Worm (Caenorhabditis elegans) whole organism, L2 larva: ENCODE results near the gene F32D8.4.

Experiments used
- C34F6.9 ChIP-seq: fragments of 150-350 bp; optimal IDR thresholded peaks from 2 replicates; lab custom pipeline; 2014; ENCODE audit warnings: missing biosample characterization, missing genetic modification characterization
- F13H6.1 ChIP-seq: sonication (generic microtip); optimal IDR thresholded peaks from 2 replicates; lab custom pipeline; 2016; ENCODE audit warnings: missing genetic modification characterization, missing compliant biosample characterization
- R02D3.7 ChIP-seq: fragments of 150-350 bp; optimal IDR thresholded peaks from 2 replicates; lab custom pipeline; 2014; ENCODE audit warnings: missing biosample characterization, missing genetic modification characterization
- Y55F3AM.14 ChIP-seq: fragments of 200-800 bp; sonication (Bioruptor generic); optimal IDR thresholded peaks from 2 replicates; lab custom pipeline; 2018; ENCODE audit warnings: mild to moderate bottlenecking, missing genetic modification characterization, missing compliant biosample characterization
- ZK546.5 ChIP-seq: sonication (generic microtip); optimal IDR thresholded peaks from 2 replicates; lab custom pipeline; 2017; ENCODE audit warnings: missing biosample characterization, missing genetic modification characterization
- ama-1 ChIP-seq: fragments of 150-350 bp; optimal IDR thresholded peaks from 2 replicates; lab custom pipeline; 2018; ENCODE audit warnings: inconsistent platforms
- blmp-1 ChIP-seq: sonication (generic microtip); optimal IDR thresholded peaks from 2 replicates; lab custom pipeline; 2017; ENCODE audit warnings: missing genetic modification characterization, mild to moderate bottlenecking, missing compliant biosample characterization, antibody characterized with exemption, moderate library complexity; ENCODE audit not compliant: insufficient read depth
- crh-2 ChIP-seq: sonication (generic microtip); optimal IDR thresholded peaks from 2 replicates; lab custom pipeline; 2017; ENCODE audit warnings: missing biosample characterization, missing genetic modification characterization
- dmd-4 ChIP-seq: sonication (generic microtip); optimal IDR thresholded peaks from 2 replicates; lab custom pipeline; 2017; ENCODE audit warnings: missing biosample characterization, missing genetic modification characterization
- egl-27 ChIP-seq: sonication (generic microtip); optimal IDR thresholded peaks from 3 replicates; lab custom pipeline; 2017; ENCODE audit warnings: missing biosample characterization, missing genetic modification reagents, missing genetic modification characterization
- elt-1 ChIP-seq: fragments of 150-350 bp; optimal IDR thresholded peaks from 2 replicates; lab custom pipeline; 2014; ENCODE audit warnings: missing biosample characterization, missing genetic modification characterization
- elt-3 ChIP-seq: sonication (generic microtip); optimal IDR thresholded peaks from 2 replicates; lab custom pipeline; 2017; ENCODE audit warnings: missing biosample characterization, missing genetic modification characterization
- fos-1 ChIP-seq: fragments of 150-350 bp; optimal IDR thresholded peaks from 2 replicates; lab custom pipeline; 2014; ENCODE audit warnings: missing biosample characterization, missing genetic modification characterization
- gmeb-1 ChIP-seq: fragments of 150-350 bp; optimal IDR thresholded peaks from 2 replicates; lab custom pipeline; 2014; ENCODE audit warnings: missing biosample characterization, missing genetic modification characterization
- lin-11 ChIP-seq: fragments of 150-350 bp; sonication (generic microtip); optimal IDR thresholded peaks from 2 replicates; lab custom pipeline; 2014; ENCODE audit warnings: missing biosample characterization, missing genetic modification characterization, inconsistent platforms, mixed read lengths
- lin-39 ChIP-seq: fragments of 150-350 bp; optimal IDR thresholded peaks from 2 replicates; lab custom pipeline; 2014; ENCODE audit warnings: missing biosample characterization, missing genetic modification reagents, missing genetic modification characterization
- lsy-2 ChIP-seq, 2 experiments: fragments of 150-350 bp in 1 of 2; sonication (generic microtip) in 1 of 2; optimal IDR thresholded peaks; 2 replicates each; lab custom pipeline; 2014 to 2017; ENCODE audit warnings: missing biosample characterization in 2 of 2, missing genetic modification characterization in 2 of 2
- mab-5 ChIP-seq: fragments of 150-350 bp; optimal IDR thresholded peaks from 2 replicates; lab custom pipeline; 2014; ENCODE audit warnings: missing biosample characterization, missing genetic modification characterization
- mbf-1 ChIP-seq: sonication (generic microtip); optimal IDR thresholded peaks from 2 replicates; lab custom pipeline; 2017; ENCODE audit warnings: missing biosample characterization, missing genetic modification characterization
- nhr-10 ChIP-seq: sonication (generic microtip); optimal IDR thresholded peaks from 2 replicates; lab custom pipeline; 2017; ENCODE audit warnings: missing biosample characterization, missing genetic modification characterization
- nhr-11 ChIP-seq: fragments of 150-350 bp; optimal IDR thresholded peaks from 2 replicates; lab custom pipeline; 2014; ENCODE audit warnings: missing biosample characterization, missing genetic modification characterization
- nhr-21 ChIP-seq: fragments of 150-350 bp; optimal IDR thresholded peaks from 2 replicates; lab custom pipeline; 2014; ENCODE audit warnings: missing biosample characterization, missing genetic modification characterization
- nhr-25 ChIP-seq: fragments of 150-350 bp; sonication (generic microtip); optimal IDR thresholded peaks from 3 replicates; lab custom pipeline; 2014; ENCODE audit warnings: missing biosample characterization, missing genetic modification characterization
- nhr-6 ChIP-seq: fragments of 150-350 bp; optimal IDR thresholded peaks from 2 replicates; lab custom pipeline; 2014; ENCODE audit warnings: missing biosample characterization, missing genetic modification characterization
- nhr-77 ChIP-seq: fragments of 150-350 bp; optimal IDR thresholded peaks from 2 replicates; lab custom pipeline; 2014; ENCODE audit warnings: missing biosample characterization, missing genetic modification characterization
- peb-1 ChIP-seq: fragments of 150-350 bp; optimal IDR thresholded peaks from 2 replicates; lab custom pipeline; 2014; ENCODE audit warnings: missing biosample characterization, missing genetic modification characterization
- sem-4 ChIP-seq: fragments of 150-350 bp; optimal IDR thresholded peaks from 2 replicates; lab custom pipeline; 2014; ENCODE audit warnings: missing biosample characterization, missing genetic modification reagents, missing genetic modification characterization
- skn-1 ChIP-seq: sonication (generic microtip); optimal IDR thresholded peaks from 2 replicates; lab custom pipeline; 2017; ENCODE audit warnings: missing biosample characterization, missing genetic modification characterization
- sma-3 ChIP-seq: sonication (generic microtip); optimal IDR thresholded peaks from 2 replicates; lab custom pipeline; 2016; ENCODE audit warnings: missing genetic modification reagents, missing genetic modification characterization, missing compliant biosample characterization
- sma-9 ChIP-seq, 2 experiments: fragments of 150-350 bp in 1 of 2; sonication (generic microtip) in 1 of 2; optimal IDR thresholded peaks; 2 replicates each; lab custom pipeline; 2014 to 2016; ENCODE audit warnings: missing genetic modification characterization in 2 of 2, mild to moderate bottlenecking in 1 of 2, missing biosample characterization in 1 of 2, missing compliant biosample characterization in 1 of 2, missing genetic modification reagents in 1 of 2, moderate library complexity in 1 of 2
- snpc-4 ChIP-seq: fragments of 150-350 bp; optimal IDR thresholded peaks from 2 replicates; lab custom pipeline; 2014; ENCODE audit warnings: missing biosample characterization, missing genetic modification characterization
- unc-39 ChIP-seq: fragments of 150-350 bp; optimal IDR thresholded peaks from 2 replicates; lab custom pipeline; 2014; ENCODE audit warnings: missing biosample characterization, missing genetic modification characterization
- unc-55 ChIP-seq: fragments of 150-350 bp; sonication (generic microtip); optimal IDR thresholded peaks from 3 replicates; lab custom pipeline; 2014; ENCODE audit warnings: missing biosample characterization, missing genetic modification reagents, missing genetic modification characterization
- ztf-1 ChIP-seq: fragments of 200-800 bp; sonication (Bioruptor generic); conservative IDR thresholded peaks from 2 replicates; pipeline ENCODE4 v1.3.6; 2022; ENCODE audit warnings: missing genetic modification characterization, missing compliant biosample characterization
- ztf-11 ChIP-seq: sonication (generic microtip); optimal IDR thresholded peaks from 2 replicates; lab custom pipeline; 2017; ENCODE audit warnings: missing biosample characterization, missing genetic modification characterization
- ztf-4 ChIP-seq: fragments of 150-350 bp; optimal IDR thresholded peaks from 2 replicates; lab custom pipeline; 2014; ENCODE audit warnings: missing biosample characterization, missing genetic modification characterization

The F32D8.4 gene

ce11 chrV:10893510-10894128 is at the start of gene F32D8.4:
TSS of gene F32D8.4 (minus strand) at chrV:10893560.
- TF ChIP-seq C34F6.9 (tag; lab: Kevin White, UChicago) (no peak), elt-1 (tag; lab: Kevin White, UChicago) (no peak), mbf-1 (tag; lab: Kevin White, UChicago) (no peak), egl-27 (tag; lab: Kevin White, UChicago) (no peak), ztf-4 (tag; lab: Kevin White, UChicago) (no peak), skn-1 (tag; lab: Kevin White, UChicago) (no peak), Y55F3AM.14 (no peak), nhr-11 (tag; lab: Kevin White, UChicago) (no peak), crh-2 (tag; lab: Kevin White, UChicago) (no peak), R02D3.7 (no peak), sma-9 (GFP tag; optimal IDR thresholded peaks at IDR 0.05; lab: Kevin White, UChicago) (no peak), sma-9 (tag; optimal IDR thresholded peaks at IDR 0.05; lab: Kevin White, UChicago) (no peak), peb-1 (tag; lab: Kevin White, UChicago) (no peak), blmp-1 (no peak), fos-1 (tag; lab: Kevin White, UChicago) (no peak), nhr-21 (tag; lab: Kevin White, UChicago) (no peak), F13H6.1 (tag; lab: Kevin White, UChicago) (no peak), unc-39 (tag; lab: Kevin White, UChicago) (no peak), unc-55 (GFP tag; lab: Kevin White, UChicago) (no peak), ZK546.5 (tag; lab: Kevin White, UChicago) (no peak)

- TF ChIP-seq F13H6.1 (tag; lab: Kevin White, UChicago), result no peak
- TF ChIP-seq nhr-25 (tag; lab: Kevin White, UChicago), result no peak
- TF ChIP-seq snpc-4, result no peak
- TF ChIP-seq nhr-77 (tag; lab: Kevin White, UChicago), result no peak
- no peak for TF ChIP-seq egl-27 (tag; lab: Kevin White, UChicago)
- TF ChIP-seq R02D3.7, result no peak
- no peak for TF ChIP-seq lin-39 (tag; lab: Kevin White, UChicago)
- TF ChIP-seq sem-4 (tag; lab: Kevin White, UChicago), result no peak
- no peak for TF ChIP-seq elt-3 (tag; lab: Kevin White, UChicago)
- TF ChIP-seq mab-5 (tag; lab: Kevin White, UChicago), result no peak
- no peak for TF ChIP-seq gmeb-1 (tag; lab: Kevin White, UChicago)
- TF ChIP-seq ztf-1 (GFP tag; lab: Robert Waterston, UW), result no peak
- TF ChIP-seq sma-3 (GFP tag; lab: Kevin White, UChicago), result no peak
- TF ChIP-seq lin-11 (tag; lab: Kevin White, UChicago), result no peak
- TF ChIP-seq nhr-21 (tag; lab: Kevin White, UChicago), result no peak
- no peak for TF ChIP-seq fos-1 (tag; lab: Kevin White, UChicago)
- TF ChIP-seq unc-55 (GFP tag; lab: Kevin White, UChicago), result no peak
These were observed 48.8 kb upstream of the F32D8.4 start, which contains the start of gene zip-9 for ce11 chrV:10942161-10942560. TSS of gene zip-9 (plus strand) at chrV:10942461.

DNA sequence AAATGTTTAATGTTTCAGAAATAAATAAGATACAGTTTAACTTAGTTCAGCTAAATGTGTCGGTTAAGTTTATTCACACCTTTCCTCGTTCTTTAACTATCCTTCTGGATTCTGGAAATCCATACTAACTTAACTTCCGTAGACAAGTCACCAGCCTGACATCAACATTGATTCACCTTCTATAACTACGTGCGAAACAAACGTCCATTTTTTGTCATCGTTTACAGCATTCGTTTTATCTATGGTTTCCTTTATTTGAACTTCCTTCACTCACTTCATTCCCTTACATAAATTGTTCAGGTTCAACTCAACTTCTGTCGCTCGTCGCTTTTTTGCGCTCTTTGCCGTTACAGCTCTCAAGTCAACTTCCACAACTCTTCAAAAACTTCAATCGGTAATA is 47.8 kb upstream of the F32D8.4 start, which contains the start of gene F17C11.26:
F17C11.26 (plus strand) TSS at position 301 of the 400 bp plus-strand sequence.
- TF ChIP-seq blmp-1, result no peak
- no peak for TF ChIP-seq mbf-1 (tag; lab: Kevin White, UChicago)
- TF ChIP-seq crh-2 (tag; lab: Kevin White, UChicago), result no peak
- TF ChIP-seq ztf-11 (tag; lab: Kevin White, UChicago), result no peak
- TF ChIP-seq ztf-1 (GFP tag; lab: Robert Waterston, UW), result no peak
- no peak for TF ChIP-seq nhr-10
- no peak for TF ChIP-seq nhr-25 (tag; lab: Kevin White, UChicago)
- TF ChIP-seq lsy-2 (tag; optimal IDR thresholded peaks at IDR 0.05; lab: Kevin White, UChicago), result no peak
- no peak for TF ChIP-seq nhr-6 (tag; lab: Kevin White, UChicago)
- no peak for TF ChIP-seq sma-9 (GFP tag; optimal IDR thresholded peaks at IDR 0.05; lab: Kevin White, UChicago)
- TF ChIP-seq sma-9 (tag; optimal IDR thresholded peaks at IDR 0.05; lab: Kevin White, UChicago), result no peak
- TF ChIP-seq dmd-4 (tag; lab: Kevin White, UChicago), result no peak
- no peak for TF ChIP-seq ama-1 (lab: Kevin White, UChicago)
